Worm (Caenorhabditis elegans) whole organism, late embryonic: ENCODE data around the gene fbxa-85.

Experiments used
- F13H6.1 ChIP-seq: sonication (generic microtip); optimal IDR thresholded peaks from 2 replicates; lab custom pipeline; 2016; ENCODE audit warnings: missing genetic modification characterization, missing compliant biosample characterization
- dmd-4 ChIP-seq: sonication (generic microtip); optimal IDR thresholded peaks from 2 replicates; lab custom pipeline; 2016; ENCODE audit warnings: borderline replicate concordance, missing genetic modification characterization, missing compliant biosample characterization
- fkh-6 ChIP-seq: sonication (generic microtip); optimal IDR thresholded peaks from 2 replicates; lab custom pipeline; 2016; ENCODE audit warnings: missing genetic modification characterization, missing compliant biosample characterization
- madf-2 ChIP-seq: sonication (generic microtip); optimal IDR thresholded peaks from 2 replicates; lab custom pipeline; 2017; ENCODE audit warnings: missing genetic modification characterization, missing compliant biosample characterization
- odd-2 ChIP-seq: sonication (generic microtip); optimal IDR thresholded peaks from 2 replicates; lab custom pipeline; 2017; ENCODE audit warnings: antibody characterized with exemption, mild to moderate bottlenecking, missing genetic modification characterization, missing compliant biosample characterization
- pha-4 ChIP-seq: fragments of 150-350 bp; optimal IDR thresholded peaks from 2 replicates; lab custom pipeline; 2018; ENCODE audit warnings: missing biosample characterization, missing genetic modification reagents, missing genetic modification characterization
- tbx-2 ChIP-seq: sonication (generic microtip); optimal IDR thresholded peaks from 2 replicates; lab custom pipeline; 2016; ENCODE audit warnings: missing genetic modification characterization, missing compliant biosample characterization

ce11 chrV:17257637-17258036 is 1.3 kb upstream of the fbxa-85 start:
- TF ChIP-seq odd-2 (tag; lab: Kevin White, UChicago) = no peak
- no peak for TF ChIP-seq madf-2
- no peak for TF ChIP-seq F13H6.1 (tag; lab: Kevin White, UChicago)
- TF ChIP-seq fkh-6 (tag; lab: Kevin White, UChicago) = no peak
- TF ChIP-seq pha-4 = no peak
- no peak for TF ChIP-seq tbx-2 (tag; lab: Kevin White, UChicago)
- no peak for TF ChIP-seq dmd-4 (tag; lab: Kevin White, UChicago)
